Worm (Caenorhabditis elegans) whole organism, early embryonic: ENCODE measurements around the gene nhr-4.

Experiments
- B0310.2 ChIP-seq: sonication (generic microtip); optimal IDR thresholded peaks from 2 replicates; lab custom pipeline; 2016; ENCODE audit warnings: mild to moderate bottlenecking, missing genetic modification characterization, missing compliant biosample characterization
- F13C5.2 ChIP-seq: sonication (generic microtip); optimal IDR thresholded peaks from 2 replicates; lab custom pipeline; 2017; ENCODE audit warnings: mild to moderate bottlenecking, missing genetic modification characterization, inconsistent platforms, missing compliant biosample characterization
- ama-1 ChIP-seq: fragments of 150-350 bp; optimal IDR thresholded peaks from 2 replicates; lab custom pipeline; 2014
- ets-7 ChIP-seq: sonication (generic microtip); optimal IDR thresholded peaks from 2 replicates; lab custom pipeline; 2016; ENCODE audit warnings: missing genotype, missing genetic modification characterization, missing compliant biosample characterization
- flt-1 ChIP-seq: fragments of 200-800 bp; sonication (Bioruptor generic); IDR thresholded peaks from 2 replicates; pipeline ENCODE4 v1.3.6; 2022; ENCODE audit warnings: missing genetic modification characterization, missing compliant biosample characterization
- hmbx-1 ChIP-seq: sonication (generic microtip); optimal IDR thresholded peaks from 2 replicates; lab custom pipeline; 2016; ENCODE audit warnings: mild to moderate bottlenecking, missing genetic modification characterization, missing compliant biosample characterization
- hmg-4 ChIP-seq: fragments of 200-800 bp; sonication (Bioruptor generic); optimal IDR thresholded peaks from 2 replicates; lab custom pipeline; 2018; ENCODE audit warnings: mild to moderate bottlenecking, missing genetic modification characterization, missing compliant biosample characterization
- pes-1 ChIP-seq: fragments of 200-800 bp; sonication (Bioruptor generic); IDR thresholded peaks from 2 replicates; pipeline ENCODE4 v1.3.6; 2022; ENCODE audit warnings: missing genetic modification reagents, missing genetic modification characterization, missing compliant biosample characterization
- scrt-1 ChIP-seq: fragments of 200-800 bp; sonication (Bioruptor generic); IDR thresholded peaks from 2 replicates; pipeline ENCODE4 v1.3.6; 2022; ENCODE audit warnings: missing genetic modification characterization, missing compliant biosample characterization
- tbx-11 ChIP-seq: fragments of 200-800 bp; sonication (Bioruptor generic); IDR thresholded peaks from 2 replicates; pipeline ENCODE4 v1.3.6; 2022; ENCODE audit warnings: missing genetic modification characterization, missing compliant biosample characterization
- tbx-37 ChIP-seq: fragments of 200-800 bp; sonication (Bioruptor generic); conservative IDR thresholded peaks from 2 replicates; pipeline ENCODE4 v1.3.6; 2022; ENCODE audit warnings: missing genetic modification reagents, missing genetic modification characterization, missing compliant biosample characterization
- tra-4 ChIP-seq: sonication (generic microtip); optimal IDR thresholded peaks from 2 replicates; lab custom pipeline; 2017; ENCODE audit warnings: missing genetic modification characterization, missing compliant biosample characterization

DNA sequence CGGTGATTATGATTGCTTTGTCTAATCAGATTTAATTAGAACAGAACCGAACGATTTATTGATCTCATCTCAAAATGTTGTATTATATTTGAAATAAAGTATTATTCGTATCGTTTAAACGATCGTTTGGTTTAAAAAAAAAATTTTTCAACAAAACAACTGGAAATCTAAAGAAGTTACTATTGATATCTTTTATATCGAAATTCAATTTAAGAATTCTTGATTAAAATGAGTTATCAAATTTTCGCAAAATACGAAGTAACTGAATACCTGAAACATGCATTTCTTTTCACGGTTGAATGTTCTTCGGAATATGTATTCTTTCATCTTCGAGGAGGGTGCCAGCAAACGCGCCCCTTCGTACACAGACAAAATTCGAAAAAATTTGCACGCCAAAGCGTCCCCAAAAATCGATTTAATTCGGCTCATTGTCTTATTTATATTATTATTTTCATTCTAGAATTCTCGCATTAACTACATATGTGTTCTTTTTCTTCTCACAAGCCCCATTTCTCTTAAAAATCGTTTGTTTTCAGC lies 21.1 kb upstream of the nhr-4 start, which contains the start of gene npp-1:
- TF ChIP-seq ama-1 (lab: Kevin White, UChicago) (no peak), pes-1 (GFP tag; lab: Robert Waterston, UW) (no peak), hmg-4 (no peak), scrt-1 (GFP tag; lab: Robert Waterston, UW) (no peak), F13C5.2 (tag; lab: Kevin White, UChicago) (no peak), B0310.2 (tag; lab: Kevin White, UChicago) (no peak), tbx-37 (GFP tag; lab: Robert Waterston, UW) (no peak), hmbx-1 (tag; lab: Kevin White, UChicago) (no peak), flt-1 (GFP tag; lab: Robert Waterston, UW) (no peak), ets-7 (tag; lab: Kevin White, UChicago) (no peak), tra-4 (tag; lab: Kevin White, UChicago) (no peak), tbx-11 (GFP tag; lab: Robert Waterston, UW) (no peak)
